Worm (Caenorhabditis elegans): ENCODE data around the gene Y54G2A.10.
A peak's percentile ranks its signal among the peaks of the same experiment; 100 is the strongest.

Y54G2A.10 gene

ce11 chrIV:2805525-2805924 lies 6.0 kb downstream of the Y54G2A.10 start, which contains the start of gene Y54G2A.45 (continued):
- TF ChIP-seq ztf-11 (tag; optimal IDR thresholded peaks at IDR 0.05): no peak
- TF ChIP-seq ces-1 (GFP tag; optimal IDR thresholded peaks at IDR 0.05): no peak
- peak; percentile 0 for TF ChIP-seq xbp-1 (tag; optimal IDR thresholded peaks at IDR 0.05)
- TF ChIP-seq elt-2 (tag; optimal IDR thresholded peaks at IDR 0.05): peak; percentile 64
- TF ChIP-seq ets-5 (GFP tag; IDR thresholded peaks at IDR 0.05): no peak
- TF ChIP-seq efl-1 (optimal IDR thresholded peaks at IDR 0.05): peak in 1 of 2 experiments; percentile 32
- TF ChIP-seq efl-1 (GFP tag; optimal IDR thresholded peaks at IDR 0.05 in 1 of 2): no peak
- no peak for TF ChIP-seq nhr-11 (tag; optimal IDR thresholded peaks at IDR 0.05)
- TF ChIP-seq nhr-12 (tag; optimal IDR thresholded peaks at IDR 0.05): no peak
- TF ChIP-seq C16A3.4 (tag; optimal IDR thresholded peaks at IDR 0.05): peak; percentile 14
- no peak for TF ChIP-seq nhr-76 (tag; optimal IDR thresholded peaks at IDR 0.05)
- TF ChIP-seq nhr-28 (tag; optimal IDR thresholded peaks at IDR 0.05): no peak
- peak; percentile 40 for TF ChIP-seq nhr-20 (tag; optimal IDR thresholded peaks at IDR 0.05)
- peak; percentile 40 for TF ChIP-seq pqm-1 (tag; optimal IDR thresholded peaks at IDR 0.05)
- TF ChIP-seq nhr-90 (tag; optimal IDR thresholded peaks at IDR 0.05; ENCODE audit: poor library complexity): peak; percentile 40
- peak in 1 of 3 experiments; percentile 5 for TF ChIP-seq dpl-1 (GFP tag; optimal IDR thresholded peaks at IDR 0.05)
- peak; percentile 36 for TF ChIP-seq snu-23 (GFP tag; optimal IDR thresholded peaks at IDR 0.05)
- TF ChIP-seq mdl-1 (tag; optimal IDR thresholded peaks at IDR 0.05): peak in 1 of 2 experiments; percentile 28
- no peak for TF ChIP-seq ceh-63 (GFP tag; optimal IDR thresholded peaks at IDR 0.05)
- no peak for TF ChIP-seq sptf-1 (tag; optimal IDR thresholded peaks at IDR 0.05)
- no peak for TF ChIP-seq aly-2 (tag; optimal IDR thresholded peaks at IDR 0.05)
- no peak for TF ChIP-seq hlh-4 (tag; optimal IDR thresholded peaks at IDR 0.05)
- TF ChIP-seq Y116A8C.19 (tag; optimal IDR thresholded peaks at IDR 0.05; ENCODE audit: borderline replicate concordance): no peak

DNA sequence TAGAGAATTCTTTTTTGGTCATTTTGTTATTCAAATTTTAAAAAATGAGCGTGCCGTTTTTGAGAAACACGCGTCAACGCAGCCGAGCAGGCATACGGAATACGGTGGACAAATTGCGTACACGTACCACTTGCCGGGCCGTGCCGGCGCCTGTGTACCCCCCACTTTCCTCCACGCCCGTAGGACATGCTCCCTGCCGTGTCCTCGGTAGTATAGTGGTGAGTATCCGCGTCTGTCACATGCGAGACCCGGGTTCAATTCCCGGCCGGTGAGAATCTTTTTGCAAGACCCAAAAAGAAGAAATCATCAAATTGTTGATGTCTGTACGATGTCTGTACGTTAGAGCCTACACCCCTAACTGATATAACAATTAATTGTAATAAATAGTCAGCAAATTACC lies 8.7 kb downstream of the Y54G2A.10 start:
- TF ChIP-seq unc-62 (GFP tag; optimal IDR thresholded peaks at IDR 0.05) (no peak), vab-15 (tag; optimal IDR thresholded peaks at IDR 0.05) (no peak), C34B4.2 (tag; optimal IDR thresholded peaks at IDR 0.05) (no peak), blmp-1 (tag; optimal IDR thresholded peaks at IDR 0.05) (no peak), ceh-88 (GFP tag; IDR thresholded peaks at IDR 0.05) (no peak), F16B12.6 (tag; optimal IDR thresholded peaks at IDR 0.05) (no peak), snpc-4 (tag; optimal IDR thresholded peaks at IDR 0.05) (no peak)

DNA sequence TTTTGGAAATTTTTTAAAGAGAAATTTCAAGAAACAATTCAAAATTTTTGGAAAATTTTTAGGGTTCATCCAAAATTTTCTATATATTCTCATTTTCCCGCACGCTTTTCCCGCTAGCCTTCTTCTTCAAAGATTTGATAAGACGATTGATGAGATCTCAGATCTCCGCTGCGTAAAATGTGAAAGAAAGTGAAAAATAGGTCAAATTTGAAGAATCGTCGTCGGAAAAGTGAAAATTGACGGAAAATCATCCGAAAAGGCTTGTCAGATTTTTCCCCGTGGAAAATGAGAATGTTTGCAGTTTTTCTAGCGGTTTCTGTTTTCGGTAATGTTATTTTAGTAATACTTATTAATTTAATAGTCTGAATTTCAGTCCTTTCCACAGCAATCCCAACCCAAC lies 9.7 kb downstream of the Y54G2A.10 start, which contains the start of gene Y54G2A.76:
Gene Y54G2A.76, plus strand, starts transcription at position 203 of the 400 bp plus-strand sequence.
- TF ChIP-seq blmp-1 (tag; optimal IDR thresholded peaks at IDR 0.05): peak; percentile 99
- no peak for TF ChIP-seq nhr-90 (tag; optimal IDR thresholded peaks at IDR 0.05; ENCODE audit: poor library complexity)
- TF ChIP-seq nhr-237 (tag; optimal IDR thresholded peaks at IDR 0.05): no peak
- no peak for TF ChIP-seq zag-1 (tag; optimal IDR thresholded peaks at IDR 0.05)

DNA sequence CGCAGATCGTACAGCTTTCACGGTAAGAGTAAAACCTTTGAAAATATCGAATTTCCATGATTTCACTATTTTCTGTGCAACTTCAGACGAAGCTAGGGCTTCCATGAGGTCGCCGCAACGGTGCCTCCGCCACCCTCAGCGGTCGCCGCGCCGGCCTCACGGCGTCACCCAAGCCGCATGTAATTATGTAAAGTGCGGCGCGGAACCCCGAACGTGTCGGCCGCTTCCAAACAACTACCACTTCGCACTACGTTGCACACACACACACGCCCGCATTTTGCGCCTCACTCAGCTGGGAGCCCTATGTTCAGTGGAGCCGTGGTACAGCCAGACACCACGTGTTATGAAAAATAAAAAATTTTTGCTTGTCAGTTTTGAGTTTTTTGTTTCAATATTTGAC lies 17.5 kb downstream of the Y54G2A.10 start:
- no peak for TF ChIP-seq ces-1 (GFP tag; optimal IDR thresholded peaks at IDR 0.05)
- no peak for TF ChIP-seq snpc-4 (tag; optimal IDR thresholded peaks at IDR 0.05)
- TF ChIP-seq lir-3 (tag; optimal IDR thresholded peaks at IDR 0.05; ENCODE audit: poor library complexity): no peak
- no peak for TF ChIP-seq zag-1 (tag; optimal IDR thresholded peaks at IDR 0.05)
- no peak for TF ChIP-seq ceh-88 (GFP tag; IDR thresholded peaks at IDR 0.05)
- no peak for TF ChIP-seq pqm-1 (tag; optimal IDR thresholded peaks at IDR 0.05)
- no peak for TF ChIP-seq lin-13 (GFP tag; optimal IDR thresholded peaks at IDR 0.05)
- TF ChIP-seq hlh-4 (tag; optimal IDR thresholded peaks at IDR 0.05): no peak
- no peak for TF ChIP-seq nhr-237 (tag; optimal IDR thresholded peaks at IDR 0.05)
- no peak for TF ChIP-seq nhr-85 (tag)
- TF ChIP-seq nhr-28 (tag; optimal IDR thresholded peaks at IDR 0.05): no peak
- TF ChIP-seq grh-1 (GFP tag; IDR thresholded peaks at IDR 0.05): no peak
- no peak for TF ChIP-seq hlh-17 (GFP tag; optimal IDR thresholded peaks at IDR 0.05; ENCODE audit: borderline replicate concordance)
- TF ChIP-seq egl-13 (tag; optimal IDR thresholded peaks at IDR 0.05): no peak
- no peak for TF ChIP-seq nhr-11 (tag; optimal IDR thresholded peaks at IDR 0.05)
- no peak for TF ChIP-seq nhr-90 (tag; optimal IDR thresholded peaks at IDR 0.05; ENCODE audit: poor library complexity)
- TF ChIP-seq sptf-1 (tag; optimal IDR thresholded peaks at IDR 0.05): no peak
- no peak for TF ChIP-seq aly-2 (tag; optimal IDR thresholded peaks at IDR 0.05)
